Worm (Caenorhabditis elegans): ENCODE results near the gene pqn-32.

- no peak for TF ChIP-seq T22C8.4 (GFP tag; IDR thresholded peaks at IDR 0.05)
- no peak for TF ChIP-seq tab-1 (GFP tag; IDR thresholded peaks at IDR 0.05)
- no peak for TF ChIP-seq ztf-29 (GFP tag; IDR thresholded peaks at IDR 0.05)
Observed at ce11 chrII:13078848-13079428, 28.9 kb upstream of the pqn-32 start, which contains the start of gene F42G4.6.
